Worm (Caenorhabditis elegans) whole organism, midembryonic: Measurements from ENCODE around the gene ttm-2.

Source experiments
- T22C8.4 ChIP-seq: fragments of 200-800 bp; sonication (Bioruptor generic); IDR thresholded peaks from 2 replicates; pipeline ENCODE4 v1.3.6; 2022; ENCODE audit warnings: missing genetic modification characterization, missing compliant biosample characterization
- cog-1 ChIP-seq: sonication (generic microtip); optimal IDR thresholded peaks from 2 replicates; lab custom pipeline; 2016; ENCODE audit warnings: missing genetic modification characterization, missing compliant biosample characterization
- flt-1 ChIP-seq: fragments of 200-800 bp; sonication (Bioruptor generic); IDR thresholded peaks from 2 replicates; pipeline ENCODE4 v1.3.6; 2022; ENCODE audit warnings: missing genetic modification characterization, missing compliant biosample characterization
- klf-2 ChIP-seq: fragments of 200-800 bp; sonication (Bioruptor generic); conservative IDR thresholded peaks from 2 replicates; pipeline ENCODE4 v1.3.6; 2022; ENCODE audit warnings: missing genetic modification reagents, missing genetic modification characterization, missing compliant biosample characterization
- med-1 ChIP-seq: sonication (generic microtip); optimal IDR thresholded peaks from 2 replicates; lab custom pipeline; 2017; ENCODE audit warnings: missing genetic modification characterization, mild to moderate bottlenecking, missing compliant biosample characterization, antibody characterized with exemption, missing genetic modification reagents; ENCODE audit not compliant: insufficient read depth
- ref-1 ChIP-seq: fragments of 200-800 bp; sonication (Bioruptor generic); conservative IDR thresholded peaks from 2 replicates; pipeline ENCODE4 v1.3.6; 2022; ENCODE audit warnings: missing genetic modification reagents, missing genetic modification characterization, missing compliant biosample characterization
- tab-1 ChIP-seq: fragments of 200-800 bp; sonication (Bioruptor generic); IDR thresholded peaks from 2 replicates; pipeline ENCODE4 v1.3.6; 2022; ENCODE audit warnings: missing genetic modification characterization, missing compliant biosample characterization
- ztf-23 ChIP-seq: fragments of 200-800 bp; sonication (Bioruptor generic); IDR thresholded peaks from 2 replicates; pipeline ENCODE4 v1.3.6; 2022; ENCODE audit warnings: missing genetic modification reagents, missing genetic modification characterization, missing compliant biosample characterization
- ztf-29 ChIP-seq: fragments of 200-800 bp; sonication (Bioruptor generic); IDR thresholded peaks from 2 replicates; pipeline ENCODE4 v1.3.6; 2022; ENCODE audit warnings: missing genetic modification reagents, missing genetic modification characterization, missing compliant biosample characterization

Gene ttm-2

DNA sequence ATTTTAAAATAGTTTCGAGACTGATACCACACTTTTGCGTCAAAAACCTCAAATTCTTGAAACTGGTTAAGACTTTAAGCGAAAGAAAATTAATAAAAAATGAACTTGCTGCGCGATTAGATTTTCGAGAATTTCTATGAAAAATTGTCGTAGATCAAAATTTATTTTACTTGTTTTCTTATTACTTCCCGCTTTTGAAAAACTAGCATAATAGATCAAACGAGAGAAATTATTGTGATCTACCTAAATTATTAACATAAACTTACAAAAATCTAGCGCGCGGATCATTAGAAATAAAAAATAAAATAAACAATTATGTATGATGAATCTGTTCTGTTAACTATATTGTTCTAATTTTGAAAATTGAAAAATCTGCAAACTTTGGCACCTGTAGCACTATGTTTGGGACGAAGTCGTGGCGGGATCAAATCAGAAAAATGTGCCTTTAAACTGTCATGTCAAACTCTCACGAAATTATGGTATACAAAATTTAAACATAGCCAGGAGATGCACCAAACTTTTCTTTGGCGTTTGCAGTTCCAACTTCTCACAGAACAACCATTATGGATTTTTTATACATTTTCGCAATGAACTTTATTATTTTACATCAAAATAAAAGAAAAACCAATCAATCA lies 39.3 kb downstream of the ttm-2 start:
- no peak for TF ChIP-seq ztf-29
- no peak for TF ChIP-seq T22C8.4 (GFP tag; lab: Robert Waterston, UW)
- TF ChIP-seq ref-1 (GFP tag; lab: Robert Waterston, UW), result no peak
- TF ChIP-seq cog-1 (tag; lab: Kevin White, UChicago), result no peak

ce11 chrII:4726120-4726519 lies 40.1 kb downstream of the ttm-2 start, which contains the start of gene F10G7.10:
F10G7.10 (minus strand) TSS chrII:4726264.
- TF ChIP-seq tab-1 (GFP tag; lab: Robert Waterston, UW) (no peak), ztf-23 (GFP tag; lab: Robert Waterston, UW) (no peak), T22C8.4 (GFP tag; lab: Robert Waterston, UW) (no peak), flt-1 (GFP tag; lab: Robert Waterston, UW) (no peak), klf-2 (GFP tag; lab: Robert Waterston, UW) (no peak), med-1 (GFP tag; lab: Kevin White, UChicago) (no peak), ztf-29 (no peak), ref-1 (GFP tag; lab: Robert Waterston, UW) (no peak), cog-1 (tag; lab: Kevin White, UChicago) (no peak)

DNA sequence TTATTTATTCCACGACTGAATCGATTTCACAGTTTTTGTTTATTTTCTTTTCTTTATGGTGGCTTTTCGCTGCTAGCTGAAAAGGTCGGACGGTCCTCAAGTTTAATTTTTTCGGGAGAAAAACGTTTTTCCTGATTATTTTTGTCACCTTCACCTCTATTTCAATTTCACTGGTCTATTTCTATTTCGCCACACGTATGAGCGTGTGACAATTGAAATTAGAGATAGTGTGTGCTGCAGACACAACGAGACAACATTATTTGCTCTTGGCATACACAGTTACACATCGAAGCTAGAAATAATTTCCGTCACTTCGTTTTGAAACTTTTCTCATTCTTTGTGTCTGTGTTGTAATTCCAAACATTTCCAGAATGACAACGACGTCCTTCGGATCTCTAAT lies 50.5 kb downstream of the ttm-2 start, which contains the start of gene F41C3.8:
TSS of gene F41C3.8 (plus strand) at position 371 of the 400 bp plus-strand sequence.
- TF ChIP-seq cog-1 (tag; lab: Kevin White, UChicago) (no peak), klf-2 (GFP tag; lab: Robert Waterston, UW) (no peak), med-1 (GFP tag; lab: Kevin White, UChicago) (no peak), T22C8.4 (GFP tag; lab: Robert Waterston, UW) (no peak)
